Worm (Caenorhabditis elegans): ENCODE results near the gene kvs-4.

The kvs-4 gene

DNA sequence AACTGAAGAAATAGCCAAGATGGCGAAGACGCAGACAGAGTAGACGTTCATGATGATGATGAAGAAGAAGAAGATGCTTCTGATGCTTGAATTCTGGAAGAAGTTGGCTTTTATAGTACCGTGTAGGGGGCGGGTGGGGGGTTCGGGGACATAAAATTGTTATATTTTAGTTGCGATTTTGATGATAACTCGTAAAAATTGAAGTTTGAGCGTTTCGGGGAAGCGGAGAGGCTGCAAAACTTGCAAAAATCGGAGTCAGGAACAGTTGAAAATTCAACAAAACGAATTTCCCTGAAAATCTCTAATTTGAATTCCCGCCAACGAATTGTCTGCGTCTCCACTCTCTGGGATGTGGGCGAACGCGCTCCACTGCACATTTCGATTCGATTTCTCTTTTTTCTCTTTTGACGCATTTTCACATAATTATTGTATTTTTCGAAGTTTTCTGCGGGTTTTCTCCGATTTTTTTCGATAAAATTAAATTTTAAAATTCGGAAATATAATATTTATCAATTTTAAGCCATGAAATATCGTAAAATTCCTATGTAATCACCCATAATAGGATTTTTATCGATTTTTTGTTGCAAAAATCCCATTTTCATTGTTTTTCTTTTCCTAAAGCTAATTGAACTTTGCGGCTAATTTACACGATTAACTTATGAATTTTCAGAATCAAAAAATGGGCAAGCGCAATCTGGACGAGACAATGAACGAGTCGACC lies 4.7 kb upstream of the kvs-4 start, which contains the start of the genes fipr-17 and Y48A6B.3 (continued):
- 0 out of 2 replicates have a peak, but pooled peaks have one; percentile 16 for TF ChIP-seq attf-6 (GFP tag; IDR thresholded peaks at IDR 0.05)
- no peak for TF ChIP-seq Y79H2A.3 (GFP tag; conservative IDR thresholded peaks at IDR 0.05)
- TF ChIP-seq B0336.3 (GFP tag; IDR thresholded peaks at IDR 0.05) = 0 out of 2 replicates have a peak, but pooled peaks have one; percentile 24
- TF ChIP-seq ekl-4 (GFP tag; IDR thresholded peaks at IDR 0.05) = peak; percentile 52; the same call in 1 of the 2 replicates
- peak; percentile 83 for TF ChIP-seq madf-6 (GFP tag; IDR thresholded peaks at IDR 0.05)
- no peak for TF ChIP-seq sdz-38 (tag; optimal IDR thresholded peaks at IDR 0.05)
- TF ChIP-seq attf-3 (GFP tag; conservative IDR thresholded peaks at IDR 0.05) = 0 out of 2 replicates have a peak, but pooled peaks have one; percentile 14
- TF ChIP-seq sea-2 (GFP tag; IDR thresholded peaks at IDR 0.05) = no peak
- TF ChIP-seq him-1 (tag; optimal IDR thresholded peaks at IDR 0.05) = peak; percentile 69
- TF ChIP-seq madf-8 (GFP tag; conservative IDR thresholded peaks at IDR 0.05) = peak; percentile 60
- peak; percentile 42 for TF ChIP-seq snpc-4 (GFP tag; optimal IDR thresholded peaks at IDR 0.05)
- peak; percentile 46 to 70 (median 62) for TF ChIP-seq snpc-4 (tag; optimal IDR thresholded peaks at IDR 0.05)
- TF ChIP-seq pbrm-1 (GFP tag; IDR thresholded peaks at IDR 0.05) = peak; percentile 46; the same call in 1 of the 2 replicates
- peak; percentile 69 for TF ChIP-seq F49E8.2 (tag; optimal IDR thresholded peaks at IDR 0.05; ENCODE audit: insufficient read depth)
- 0 out of 2 replicates have a peak, but pooled peaks have one; percentile 13 for TF ChIP-seq lir-1 (GFP tag; conservative IDR thresholded peaks at IDR 0.05)
- no peak for TF ChIP-seq bed-1 (GFP tag; IDR thresholded peaks at IDR 0.05)
- TF ChIP-seq egrh-3 (GFP tag; IDR thresholded peaks at IDR 0.05) = 0 out of 2 replicates have a peak, but pooled peaks have one; percentile 25
- peak; percentile 41 for TF ChIP-seq lin-40 (tag; optimal IDR thresholded peaks at IDR 0.05)
- no peak for TF ChIP-seq egl-18 (GFP tag; IDR thresholded peaks at IDR 0.05)
- TF ChIP-seq ets-4 (GFP tag; optimal IDR thresholded peaks at IDR 0.05) = no peak
- TF ChIP-seq nfyb-1 (GFP tag; IDR thresholded peaks at IDR 0.05) = 0 out of 2 replicates have a peak, but pooled peaks have one; percentile 42
- TF ChIP-seq ceh-91 (GFP tag; IDR thresholded peaks at IDR 0.05) = peak; percentile 42; the same call in 1 of the 2 replicates
- no peak for TF ChIP-seq ztf-25 (GFP tag; IDR thresholded peaks at IDR 0.05)
- TF ChIP-seq madf-3 (GFP tag; IDR thresholded peaks at IDR 0.05) = 0 out of 2 replicates have a peak, but pooled peaks have one; percentile 39
- TF ChIP-seq nhr-90 (tag; optimal IDR thresholded peaks at IDR 0.05) = no peak
- peak; percentile 56 for TF ChIP-seq rcor-1 (GFP tag; IDR thresholded peaks at IDR 0.05)
- peak; percentile 42 for TF ChIP-seq ceh-27 (GFP tag; optimal IDR thresholded peaks at IDR 0.05)
- TF ChIP-seq xnd-1 (tag; optimal IDR thresholded peaks at IDR 0.05) = peak; percentile 35
- no peak for TF ChIP-seq K11D2.4 (GFP tag; IDR thresholded peaks at IDR 0.05)
- TF ChIP-seq ztf-18 (tag; optimal IDR thresholded peaks at IDR 0.05) = peak; percentile 31
- no peak for TF ChIP-seq repo-1 (tag; optimal IDR thresholded peaks at IDR 0.05)
- TF ChIP-seq dox-1 (GFP tag; IDR thresholded peaks at IDR 0.05) = peak; percentile 86
- TF ChIP-seq tbp1 (GFP tag; optimal IDR thresholded peaks at IDR 0.05) = peak; percentile 65
- TF ChIP-seq lin-54 (GFP tag; optimal IDR thresholded peaks at IDR 0.05) = peak; percentile 98
- TF ChIP-seq F57A8.1 (GFP tag; optimal IDR thresholded peaks at IDR 0.05) = no peak
- peak; percentile 62 for TF ChIP-seq pha-4 (tag; optimal IDR thresholded peaks at IDR 0.05)
- peak; percentile 80 for TF ChIP-seq lsl-1 (GFP tag; optimal IDR thresholded peaks at IDR 0.05)
- peak; percentile 76 for TF ChIP-seq F33H1.4 (GFP tag; IDR thresholded peaks at IDR 0.05)
- TF ChIP-seq cebp-1 (GFP tag; IDR thresholded peaks at IDR 0.05) = no peak
- TF ChIP-seq cebp-1 (tag; optimal IDR thresholded peaks at IDR 0.05) = peak; percentile 62
- TF ChIP-seq snpc-1.1 (tag; optimal IDR thresholded peaks at IDR 0.05; ENCODE audit: insufficient read depth) = peak; percentile 58
- no peak for TF ChIP-seq ceh-58 (GFP tag; IDR thresholded peaks at IDR 0.05)
- peak; percentile 93 for TF ChIP-seq F23B12.7 (tag; optimal IDR thresholded peaks at IDR 0.05; ENCODE audit: insufficient read depth)
- no peak for TF ChIP-seq aptf-2 (GFP tag; conservative IDR thresholded peaks at IDR 0.05)
- peak; percentile 97 for TF ChIP-seq mcd-1 (GFP tag; IDR thresholded peaks at IDR 0.05)
- TF ChIP-seq hlh-26 (GFP tag; conservative IDR thresholded peaks at IDR 0.05) = no peak
